Worm (Caenorhabditis elegans): ENCODE measurements around the gene C16D9.5.

DNA sequence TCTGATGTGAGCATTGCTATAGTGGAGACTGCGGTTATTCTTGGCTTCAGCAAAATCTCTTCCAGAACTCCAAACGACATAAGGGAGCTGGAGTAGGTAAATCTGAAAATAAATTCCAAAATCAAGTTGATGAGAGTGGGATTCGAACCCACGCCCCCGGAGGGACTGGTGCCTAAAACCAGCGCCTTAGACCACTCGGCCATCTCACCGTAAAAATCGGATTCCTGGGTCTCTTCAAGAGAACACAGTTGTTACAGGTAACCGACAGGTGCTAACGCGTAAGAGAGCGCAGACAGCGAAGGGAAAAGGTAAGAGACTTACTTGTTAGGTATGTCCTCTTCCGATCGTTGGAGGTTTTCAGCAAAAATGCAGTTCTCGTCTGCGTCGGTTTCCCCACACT is 10.0 kb downstream of the C16D9.5 start:
- no peak for TF ChIP-seq him-1 (tag; optimal IDR thresholded peaks at IDR 0.05)
- no peak for TF ChIP-seq dao-5 (tag; optimal IDR thresholded peaks at IDR 0.05)
- TF ChIP-seq W03F9.2 (tag; optimal IDR thresholded peaks at IDR 0.05) = no peak

Data from whole organism, L4/young adult.